Worm (Caenorhabditis elegans) whole organism, L4/young adult: ENCODE results near the gene F53E10.1.

Experiments used
- dao-5 ChIP-seq: sonication (generic microtip); optimal IDR thresholded peaks from 2 replicates; lab custom pipeline; 2016; ENCODE audit warnings: missing genotype, missing genetic modification characterization, moderate library complexity, missing compliant biosample characterization
- him-1 ChIP-seq: sonication (generic microtip); optimal IDR thresholded peaks from 2 replicates; lab custom pipeline; 2016; ENCODE audit warnings: missing genotype, missing genetic modification reagents, missing genetic modification characterization, missing compliant biosample characterization

- no peak for TF ChIP-seq him-1 (tag; lab: Kevin White, UChicago)
- no peak for TF ChIP-seq dao-5 (tag; lab: Kevin White, UChicago)
Measured at ce11 chrV:2623765-2624164, 8.7 kb downstream of the F53E10.1 start.
